Worm (Caenorhabditis elegans) whole organism, young adult: ENCODE measurements around the gene gstk-2.

ENCODE experiments used
- B0336.3 ChIP-seq: fragments of 200-800 bp; sonication (Bioruptor generic); IDR thresholded peaks from 2 replicates; pipeline ENCODE4 v1.3.6; 2022; ENCODE audit warnings: missing genetic modification characterization, missing compliant biosample characterization
- C06A6.2 ChIP-seq: fragments of 200-800 bp; sonication (Bioruptor generic); conservative IDR thresholded peaks from 2 replicates; pipeline ENCODE4 v1.3.6; 2022; ENCODE audit warnings: missing genetic modification characterization, missing compliant biosample characterization
- lag-1 ChIP-seq: fragments of 200-800 bp; sonication (Bioruptor generic); IDR thresholded peaks from 2 replicates; pipeline ENCODE4 v1.3.6; 2022; ENCODE audit warnings: missing genetic modification reagents, missing genetic modification characterization, missing compliant biosample characterization
- nfya-1 ChIP-seq: sonication (generic microtip); optimal IDR thresholded peaks from 2 replicates; lab custom pipeline; 2017; ENCODE audit warnings: antibody characterized with exemption, missing compliant biosample characterization, missing genetic modification characterization, borderline replicate concordance; ENCODE audit not compliant: insufficient read depth

- TF ChIP-seq B0336.3 (GFP tag; lab: Robert Waterston, UW) (no peak), lag-1 (GFP tag; lab: Robert Waterston, UW) (no peak), C06A6.2 (no peak), nfya-1 (no peak)
These were observed 11.9 kb downstream of the gstk-2 start, which contains the start of gene cap-1 for ce11 chrIV:7230198-7230597.
